Worm (Caenorhabditis elegans): ENCODE data around the gene Y51B9A.9.

Gene Y51B9A.9

DNA sequence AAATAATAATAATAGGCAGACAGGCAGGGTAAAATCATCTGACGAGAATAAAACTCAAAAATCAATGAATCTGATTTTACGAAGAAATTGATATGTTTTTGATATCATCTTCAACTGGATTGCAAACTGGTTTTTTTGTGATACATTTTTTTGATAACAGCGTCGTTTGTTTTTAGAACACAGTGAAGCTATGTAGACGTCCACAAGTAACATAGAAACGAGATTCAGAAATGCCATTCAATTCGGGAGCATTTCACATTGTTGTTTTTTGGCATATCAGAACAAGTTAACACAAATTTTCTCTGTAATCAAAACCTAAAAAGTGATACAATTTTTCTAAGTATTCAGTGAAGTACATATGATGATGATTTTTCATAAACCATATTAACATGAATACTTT is 40.8 kb upstream of the Y51B9A.9 start, which contains the start of gene chil-13:
Gene chil-13, minus strand, starts transcription at position 101 of the 400 bp plus-strand sequence.
- TF ChIP-seq lin-13 (GFP tag; optimal IDR thresholded peaks at IDR 0.05): no peak
- no peak for TF ChIP-seq lin-39 (tag; optimal IDR thresholded peaks at IDR 0.05)

DNA sequence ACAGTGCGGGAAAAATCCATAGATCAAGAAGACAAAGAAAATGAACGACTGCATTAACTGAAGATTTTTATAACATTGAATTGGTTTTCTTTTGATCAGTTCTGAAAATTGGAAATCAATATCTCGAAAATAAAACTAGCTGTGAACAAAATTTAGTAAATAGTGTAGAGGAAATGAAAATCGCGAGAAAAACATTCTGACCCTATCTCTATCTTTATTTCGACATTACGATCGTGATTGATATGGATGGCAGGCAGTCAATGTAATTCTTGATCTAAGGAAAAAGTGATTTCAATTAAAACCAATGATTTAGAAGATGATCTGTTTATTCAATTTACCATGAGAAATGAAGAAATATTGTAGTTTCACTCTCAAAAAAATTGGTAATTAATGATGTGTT is 38.6 kb upstream of the Y51B9A.9 start, which contains the start of gene kin-16:
Gene kin-16, minus strand, starts transcription at position 101 of the 400 bp plus-strand sequence.
- TF ChIP-seq gmeb-1 (tag; optimal IDR thresholded peaks at IDR 0.05) (no peak), ztf-11 (tag; optimal IDR thresholded peaks at IDR 0.05) (no peak), nhr-10 (tag; optimal IDR thresholded peaks at IDR 0.05) (no peak), egl-27 (tag; optimal IDR thresholded peaks at IDR 0.05) (no peak)

DNA sequence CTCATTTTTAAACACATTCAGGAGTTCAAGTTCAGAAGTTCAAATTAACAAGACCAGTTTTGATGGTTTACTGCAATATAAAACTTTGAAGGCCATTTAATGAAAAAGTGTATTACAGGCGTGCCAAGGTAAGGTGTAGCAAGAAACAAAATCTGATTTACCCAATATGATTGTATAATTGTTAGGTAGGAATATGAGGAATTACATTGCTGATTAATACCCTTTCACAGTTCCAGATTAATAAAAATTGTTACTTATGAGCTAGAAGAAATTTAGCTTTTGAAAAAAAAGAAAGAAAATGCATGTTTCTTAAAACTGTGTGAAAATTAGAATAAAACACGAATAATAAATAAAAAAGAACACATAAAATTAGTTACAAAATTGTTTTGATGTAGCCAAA is 36.2 kb upstream of the Y51B9A.9 start, which contains the start of gene kin-15:
Gene kin-15, minus strand, starts transcription at position 101 of the 400 bp plus-strand sequence.
- TF ChIP-seq crh-2 (tag; optimal IDR thresholded peaks at IDR 0.05) (no peak), nhr-25 (tag; optimal IDR thresholded peaks at IDR 0.05) (peak; percentile 26)

DNA sequence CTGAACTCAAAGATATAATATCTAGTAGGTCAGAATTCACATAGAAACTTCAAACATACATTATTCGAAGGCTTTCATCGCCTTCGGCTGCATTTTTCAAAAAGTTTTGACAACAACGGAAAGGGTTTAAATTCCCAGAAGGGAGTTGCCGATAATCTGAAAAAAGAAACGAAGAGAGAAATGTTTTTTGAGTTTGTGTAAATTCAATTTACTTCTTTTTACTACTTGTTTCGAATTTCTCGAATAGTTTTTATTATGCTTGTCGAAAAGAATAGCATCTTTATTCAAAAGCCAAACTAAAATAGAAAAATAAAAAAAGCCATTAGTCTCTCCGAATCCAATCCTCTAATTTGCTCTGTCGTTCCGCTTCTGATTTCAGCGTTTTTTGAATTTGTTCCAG is 33.7 kb upstream of the Y51B9A.9 start:
- TF ChIP-seq crh-2 (tag; optimal IDR thresholded peaks at IDR 0.05) (no peak), R02D3.7 (tag; optimal IDR thresholded peaks at IDR 0.05) (no peak), lsy-2 (tag; optimal IDR thresholded peaks at IDR 0.05) (no peak), ztf-1 (GFP tag; conservative IDR thresholded peaks at IDR 0.05) (no peak), dmd-4 (tag; optimal IDR thresholded peaks at IDR 0.05) (no peak), ztf-11 (tag; optimal IDR thresholded peaks at IDR 0.05) (no peak), sem-4 (tag; optimal IDR thresholded peaks at IDR 0.05) (no peak), nhr-23 (tag; optimal IDR thresholded peaks at IDR 0.05) (no peak), nhr-12 (tag; optimal IDR thresholded peaks at IDR 0.05) (no peak), ztf-4 (tag; optimal IDR thresholded peaks at IDR 0.05) (no peak), sma-3 (GFP tag; optimal IDR thresholded peaks at IDR 0.05) (no peak), unc-39 (tag; optimal IDR thresholded peaks at IDR 0.05) (no peak), ZK546.5 (tag; optimal IDR thresholded peaks at IDR 0.05) (no peak), alr-1 (tag; optimal IDR thresholded peaks at IDR 0.05) (no peak), fos-1 (tag; optimal IDR thresholded peaks at IDR 0.05) (no peak), nhr-6 (tag; optimal IDR thresholded peaks at IDR 0.05) (no peak), snpc-4 (tag; optimal IDR thresholded peaks at IDR 0.05) (no peak)

DNA sequence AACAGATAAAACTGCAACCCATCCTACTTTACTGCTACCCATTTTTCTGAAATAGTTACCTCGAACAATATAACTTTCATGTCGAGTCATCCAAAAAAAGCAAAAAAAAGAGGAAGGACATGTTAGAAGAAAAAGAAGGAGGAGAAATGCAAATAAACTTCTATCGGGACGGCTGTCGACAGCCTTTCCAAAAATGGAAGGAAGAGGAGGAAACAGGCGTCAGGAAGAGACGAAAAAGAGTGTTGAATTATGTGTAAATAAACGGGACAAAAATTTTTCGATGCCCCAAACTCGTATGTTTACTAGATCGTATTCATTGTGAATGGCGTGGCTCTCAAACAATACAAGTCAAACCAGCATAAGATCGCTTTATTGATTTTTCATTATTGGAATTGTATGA is 30.2 kb upstream of the Y51B9A.9 start, which contains the start of gene M176.5:
Gene M176.5, minus strand, starts transcription at position 101 of the 400 bp plus-strand sequence.
- TF ChIP-seq F13H6.1 (tag; optimal IDR thresholded peaks at IDR 0.05): peak; percentile 15
- no peak for TF ChIP-seq nhr-23 (tag; optimal IDR thresholded peaks at IDR 0.05)

DNA sequence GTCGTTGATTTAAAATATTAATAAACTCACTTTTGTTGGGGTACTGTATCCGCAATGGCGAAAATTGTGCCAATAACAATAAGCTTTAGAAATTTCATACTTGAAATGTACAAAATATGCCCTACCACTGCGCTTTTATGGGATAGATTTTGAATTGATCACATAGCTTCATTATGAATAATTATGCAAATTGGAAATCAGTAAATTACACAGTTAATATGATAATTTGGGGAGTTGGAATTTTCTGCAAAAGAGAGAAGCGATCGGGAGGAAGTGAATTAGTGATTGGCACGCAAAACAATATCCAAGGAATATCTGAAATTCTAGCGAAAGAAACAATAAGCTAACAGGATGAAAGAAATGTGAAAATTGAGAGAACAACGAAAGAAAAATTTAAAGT is 28.7 kb upstream of the Y51B9A.9 start, which contains the start of gene M176.10:
Gene M176.10, minus strand, starts transcription at position 101 of the 400 bp plus-strand sequence.
- TF ChIP-seq ama-1 (optimal IDR thresholded peaks at IDR 0.05): no peak
- TF ChIP-seq C34F6.9 (tag; optimal IDR thresholded peaks at IDR 0.05): no peak
- no peak for TF ChIP-seq nhr-12 (tag; optimal IDR thresholded peaks at IDR 0.05)
- TF ChIP-seq ceh-82 (tag; optimal IDR thresholded peaks at IDR 0.05): no peak
- TF ChIP-seq R02D3.7 (tag; optimal IDR thresholded peaks at IDR 0.05): no peak
- no peak for TF ChIP-seq peb-1 (tag; optimal IDR thresholded peaks at IDR 0.05)
- TF ChIP-seq lsy-2 (tag; optimal IDR thresholded peaks at IDR 0.05): no peak
- TF ChIP-seq gmeb-1 (tag; optimal IDR thresholded peaks at IDR 0.05): no peak
- TF ChIP-seq nhr-129 (tag; optimal IDR thresholded peaks at IDR 0.05): no peak
- no peak for TF ChIP-seq mab-5 (tag; optimal IDR thresholded peaks at IDR 0.05)
- no peak for TF ChIP-seq ceh-16 (tag; optimal IDR thresholded peaks at IDR 0.05)
- TF ChIP-seq skn-1 (tag; optimal IDR thresholded peaks at IDR 0.05): no peak
- TF ChIP-seq nhr-23 (tag; optimal IDR thresholded peaks at IDR 0.05): no peak
- TF ChIP-seq mdl-1 (tag; optimal IDR thresholded peaks at IDR 0.05): no peak
- TF ChIP-seq ztf-4 (tag; optimal IDR thresholded peaks at IDR 0.05): no peak
- no peak for TF ChIP-seq F13H6.1 (tag; optimal IDR thresholded peaks at IDR 0.05)
- no peak for TF ChIP-seq aly-2 (tag; optimal IDR thresholded peaks at IDR 0.05)
- TF ChIP-seq sem-4 (tag; optimal IDR thresholded peaks at IDR 0.05): no peak
- TF ChIP-seq ztf-11 (tag; optimal IDR thresholded peaks at IDR 0.05): no peak
